Fruit fly (Drosophila melanogaster): Measurements from ENCODE around the gene CG16782.

The CG16782 gene

DNA sequence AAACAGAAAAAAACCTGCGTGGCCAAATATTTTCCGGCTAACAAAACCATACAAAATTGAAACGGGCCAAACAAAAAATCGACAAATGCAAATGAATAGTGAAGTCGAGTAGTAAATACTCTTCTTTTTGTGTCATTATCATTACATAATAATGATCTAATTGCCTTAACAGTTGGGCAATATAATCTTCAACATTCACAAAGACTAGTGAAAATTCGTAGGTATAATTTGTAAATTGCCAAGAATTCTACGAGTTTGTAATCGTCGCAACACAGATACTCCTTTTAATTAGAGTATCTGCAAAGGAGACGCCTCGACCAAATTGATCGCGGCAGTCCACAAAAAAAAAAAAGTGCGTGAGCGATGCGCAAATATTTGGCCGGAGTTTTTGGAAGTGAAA lies 22.5 kb downstream of the CG16782 start (continued):
- TF ChIP-seq CG15514 (GFP tag; optimal IDR thresholded peaks at IDR 0.05) (no peak), D (optimal IDR thresholded peaks at IDR 0.05) (no peak), D (GFP tag; optimal IDR thresholded peaks at IDR 0.05) (no peak), CG4282 (GFP tag; optimal IDR thresholded peaks at IDR 0.05) (no peak), unpg (GFP tag; optimal IDR thresholded peaks at IDR 0.05) (no peak), CG17829 (tag; optimal IDR thresholded peaks at IDR 0.05) (no peak), slp2 (GFP tag; optimal IDR thresholded peaks at IDR 0.05) (no peak), H2.0 (GFP tag; IDR thresholded peaks at IDR 0.05) (no peak), CG14014 (GFP tag; IDR thresholded peaks at IDR 0.05) (no peak), Hr51 (GFP tag; optimal IDR thresholded peaks at IDR 0.05) (peak in 1 of 2 experiments; percentile 43), CG17359 (tag; optimal IDR thresholded peaks at IDR 0.05) (peak; percentile 43), gem (tag; optimal IDR thresholded peaks at IDR 0.05) (peak; percentile 28), pros (GFP tag; optimal IDR thresholded peaks at IDR 0.05) (no peak), CG7786 (GFP tag; optimal IDR thresholded peaks at IDR 0.05) (no peak), Hr78 (GFP tag; optimal IDR thresholded peaks at IDR 0.05) (no peak), CG12299 (tag; optimal IDR thresholded peaks at IDR 0.05) (no peak), Sox102F (GFP tag; optimal IDR thresholded peaks at IDR 0.05) (peak; percentile 26), wek (GFP tag; optimal IDR thresholded peaks at IDR 0.05) (no peak), Max (GFP tag; optimal IDR thresholded peaks at IDR 0.05) (no peak), lbe (GFP tag; optimal IDR thresholded peaks at IDR 0.05) (peak; percentile 54), amos (GFP tag; IDR thresholded peaks at IDR 0.05; ENCODE audit: partially characterized antibody) (no peak), CG1024 (GFP tag; IDR thresholded peaks at IDR 0.05) (no peak), CG32767 (GFP tag; IDR thresholded peaks at IDR 0.05) (no peak), CG17361 (GFP tag; IDR thresholded peaks at IDR 0.05) (no peak), Trl (optimal IDR thresholded peaks at IDR 0.05) (no peak), Trl (GFP tag; optimal IDR thresholded peaks at IDR 0.05) (no peak), so (GFP tag; IDR thresholded peaks at IDR 0.05) (no peak), CG12391 (tag; optimal IDR thresholded peaks at IDR 0.05) (no peak), PHDP (tag; optimal IDR thresholded peaks at IDR 0.05) (no peak), CG13123 (GFP tag; optimal IDR thresholded peaks at IDR 0.05) (no peak), br (optimal IDR thresholded peaks at IDR 0.05) (no peak), CG7839 (tag; optimal IDR thresholded peaks at IDR 0.05) (peak; percentile 14), CG5245 (GFP tag; optimal IDR thresholded peaks at IDR 0.05) (no peak), Ssrp (tag; optimal IDR thresholded peaks at IDR 0.05) (no peak), Ets65A (GFP tag) (no peak), crc (GFP tag; optimal IDR thresholded peaks at IDR 0.05) (no peak), CG6175 (GFP tag; IDR thresholded peaks at IDR 0.05) (no peak), CG3163 (GFP tag; optimal IDR thresholded peaks at IDR 0.05) (no peak), wor (GFP tag; IDR thresholded peaks at IDR 0.05) (no peak), caup (GFP tag; optimal IDR thresholded peaks at IDR 0.05; ENCODE audit: severe bottlenecking) (no peak), dysf (GFP tag; IDR thresholded peaks at IDR 0.05) (no peak), CG8478 (optimal IDR thresholded peaks at IDR 0.05) (no peak), CG2889 (GFP tag; IDR thresholded peaks at IDR 0.05) (no peak), aop (GFP tag; IDR thresholded peaks at IDR 0.05) (no peak), peb (GFP tag; IDR thresholded peaks at IDR 0.05) (no peak), CG4404 (GFP tag; IDR thresholded peaks at IDR 0.05) (no peak), slbo (GFP tag; IDR thresholded peaks at IDR 0.05) (0 out of 2 replicates have a peak, but pooled peaks have one; percentile 18), D19A (tag; optimal IDR thresholded peaks at IDR 0.05) (peak; percentile 75), ase (GFP tag; IDR thresholded peaks at IDR 0.05) (no peak), CG31388 (GFP tag; optimal IDR thresholded peaks at IDR 0.05) (no peak), Dll (GFP tag; IDR thresholded peaks at IDR 0.05; ENCODE audit: partially characterized antibody) (no peak), chif (GFP tag; optimal IDR thresholded peaks at IDR 0.05) (no peak), Dp (GFP tag; optimal IDR thresholded peaks at IDR 0.05) (no peak)
